Fruit fly (Drosophila melanogaster): Measurements from ENCODE around the gene CG6345.
A peak's percentile ranks its signal among the peaks of the same experiment; 100 is the strongest.

The CG6345 gene

dm6 chr3R:10415923-10416322 is at the start of gene CG6345:
Gene CG6345 (minus strand): TSS chr3R:10416046.
- no peak for TF ChIP-seq noc (tag; optimal IDR thresholded peaks at IDR 0.05)

dm6 chr3R:10463548-10463947 is 47.7 kb upstream of the CG6345 start:
- no peak for TF ChIP-seq noc (tag; optimal IDR thresholded peaks at IDR 0.05)

- TF ChIP-seq noc (tag; optimal IDR thresholded peaks at IDR 0.05) = no peak
Observed at dm6 chr3R:10454909-10455308, 39.1 kb upstream of the CG6345 start.

- no peak for TF ChIP-seq noc (tag; optimal IDR thresholded peaks at IDR 0.05)
Observed at dm6 chr3R:10448957-10449356, 33.1 kb upstream of the CG6345 start.

- TF ChIP-seq noc (tag; optimal IDR thresholded peaks at IDR 0.05) = no peak
Observed at dm6 chr3R:10436989-10437388, 21.1 kb upstream of the CG6345 start.

dm6 chr3R:10434489-10434888 is 18.6 kb upstream of the CG6345 start, which contains the start of gene Cyp12e1:
Gene Cyp12e1 (plus strand): TSS chr3R:10434789.
- TF ChIP-seq noc (tag; optimal IDR thresholded peaks at IDR 0.05) = no peak

- no peak for TF ChIP-seq noc (tag; optimal IDR thresholded peaks at IDR 0.05)
Observed at dm6 chr3R:10433408-10433980, 17.6 kb upstream of the CG6345 start.

- TF ChIP-seq noc (tag; optimal IDR thresholded peaks at IDR 0.05) = no peak
Observed at dm6 chr3R:10431089-10431488, 15.2 kb upstream of the CG6345 start.

- TF ChIP-seq noc (tag; optimal IDR thresholded peaks at IDR 0.05) = no peak
Observed at dm6 chr3R:10428324-10428723, 12.5 kb upstream of the CG6345 start, which contains the start of gene CG46270. Gene CG46270 (minus strand): TSS chr3R:10428424.

- TF ChIP-seq noc (tag; optimal IDR thresholded peaks at IDR 0.05) = no peak
Observed at dm6 chr3R:10421167-10421566, 5.3 kb upstream of the CG6345 start.

- TF ChIP-seq noc (tag; optimal IDR thresholded peaks at IDR 0.05) = no peak
Observed at dm6 chr3R:10412550-10413459, 3.0 kb downstream of the CG6345 start, which contains the start of the genes Irp-1B and Rrp46. Gene Irp-1B (minus strand): TSS chr3R:10412869. Gene Rrp46 (plus strand): TSS chr3R:10413301.

dm6 chr3R:10411752-10412549 is 3.9 kb downstream of the CG6345 start:
- peak; percentile 92 for TF ChIP-seq noc (tag; optimal IDR thresholded peaks at IDR 0.05)

- TF ChIP-seq noc (tag; optimal IDR thresholded peaks at IDR 0.05) = no peak
Observed at dm6 chr3R:10407658-10408057, 8.2 kb downstream of the CG6345 start.

- no peak for TF ChIP-seq noc (tag; optimal IDR thresholded peaks at IDR 0.05)
Observed at dm6 chr3R:10407066-10407465, 8.8 kb downstream of the CG6345 start, which contains the start of gene CG6325. Gene CG6325 (minus strand): TSS chr3R:10407285.

- no peak for TF ChIP-seq noc (tag; optimal IDR thresholded peaks at IDR 0.05)
Observed at dm6 chr3R:10403940-10404339, 11.9 kb downstream of the CG6345 start.

dm6 chr3R:10400732-10401131 is 15.1 kb downstream of the CG6345 start, which contains the start of gene mthl11:
Gene mthl11 (plus strand): TSS chr3R:10401032.
- TF ChIP-seq noc (tag; optimal IDR thresholded peaks at IDR 0.05) = no peak
